Fruit fly (Drosophila melanogaster) whole organism, embryonic: Measurements from ENCODE around the gene Gr98c.
A peak's percentile ranks its signal among the peaks of the same experiment; 100 is the strongest.

ENCODE experiments used
- ATbp ChIP-seq: fragments of 200-800 bp; sonication (Bioruptor generic); optimal IDR thresholded peaks from 2 replicates; lab custom pipeline; 2017; ENCODE audit warnings: missing biosample characterization, mild to moderate bottlenecking, missing genetic modification characterization, missing genetic modification reagents
- Ada2b ChIP-seq: fragments of 200-800 bp; sonication (Bioruptor generic); IDR thresholded peaks from 2 replicates; pipeline ENCODE4 v1.3.6; 2022; ENCODE audit warnings: missing biosample characterization, missing genetic modification characterization
- Adf1 ChIP-seq: fragments of 200-800 bp; sonication (Bioruptor generic); IDR thresholded peaks from 2 replicates; pipeline ENCODE4 v1.3.6; 2022; ENCODE audit warnings: missing biosample characterization, missing genetic modification characterization
- Atf6 ChIP-seq: fragments of 200-800 bp; sonication (Bioruptor generic); IDR thresholded peaks from 2 replicates; pipeline ENCODE4 v1.3.6; 2022; ENCODE audit warnings: missing biosample characterization, missing genetic modification characterization
- Awh ChIP-seq: fragments of 200-800 bp; sonication (Bioruptor generic); IDR thresholded peaks from 2 replicates; pipeline ENCODE4, ENCODE4 v1.3.6; 2022; ENCODE audit warnings: missing biosample characterization, missing genetic modification characterization
- CG10274 ChIP-seq: fragments of 200-800 bp; sonication (Bioruptor generic); optimal IDR thresholded peaks from 3 replicates; lab custom pipeline; 2017; ENCODE audit warnings: missing biosample characterization, mild to moderate bottlenecking, missing genetic modification characterization
- CG10979 ChIP-seq: fragments of 200-800 bp; sonication (Bioruptor generic); optimal IDR thresholded peaks from 2 replicates; lab custom pipeline; 2018; ENCODE audit warnings: missing biosample characterization, mild to moderate bottlenecking, missing genetic modification characterization, moderate library complexity
- CG14441 ChIP-seq: fragments of 200-800 bp; sonication (Bioruptor generic); IDR thresholded peaks from 2 replicates; pipeline ENCODE4 v1.3.6; 2022; ENCODE audit warnings: missing biosample characterization, missing genetic modification characterization
- CG15601 ChIP-seq: fragments of 200-800 bp; sonication (Bioruptor generic); optimal IDR thresholded peaks from 3 replicates; lab custom pipeline; 2019; ENCODE audit warnings: missing biosample characterization, mild to moderate bottlenecking, missing genetic modification characterization, moderate library complexity
- CG1602 ChIP-seq: fragments of 200-800 bp; sonication (Bioruptor generic); optimal IDR thresholded peaks from 3 replicates; lab custom pipeline; 2016; ENCODE audit warnings: missing biosample characterization, missing genetic modification characterization
- CG18262 ChIP-seq: fragments of 200-800 bp; optimal IDR thresholded peaks from 3 replicates; lab custom pipeline; 2019; ENCODE audit warnings: missing biosample characterization, mild to moderate bottlenecking, missing genetic modification characterization, moderate library complexity
- CG31224 ChIP-seq: fragments of 200-800 bp; sonication (Bioruptor generic); IDR thresholded peaks from 2 replicates; pipeline ENCODE4 v1.3.6; 2022; ENCODE audit warnings: missing biosample characterization, missing genetic modification characterization
- CG3163 ChIP-seq: fragments of 200-800 bp; sonication (Bioruptor generic); optimal IDR thresholded peaks from 3 replicates; lab custom pipeline; 2016; ENCODE audit warnings: missing biosample characterization, missing genetic modification characterization
- CG3726 ChIP-seq: fragments of 200-800 bp; sonication (Bioruptor generic); IDR thresholded peaks from 3 replicates; pipeline ENCODE4, ENCODE4 v1.3.6; 2022; ENCODE audit warnings: missing biosample characterization, missing genetic modification characterization
- CG4360 ChIP-seq: fragments of 200-800 bp; sonication (Bioruptor generic); IDR thresholded peaks from 2 replicates; pipeline ENCODE4 v1.3.6; 2022; ENCODE audit warnings: missing biosample characterization, missing genetic modification characterization
- CG4404 ChIP-seq: fragments of 200-800 bp; sonication (Bioruptor generic); IDR thresholded peaks from 2 replicates; pipeline ENCODE4 v1.3.6; 2022; ENCODE audit warnings: missing biosample characterization, missing genetic modification characterization
- CG4730 ChIP-seq: fragments of 200-800 bp; sonication (Bioruptor generic); IDR thresholded peaks from 2 replicates; pipeline ENCODE4 v1.3.6; 2022; ENCODE audit warnings: missing biosample characterization, missing genetic modification characterization
- CG4820 ChIP-seq: fragments of 200-800 bp; sonication (Bioruptor generic); optimal IDR thresholded peaks from 3 replicates; lab custom pipeline; 2016; ENCODE audit warnings: missing biosample characterization, missing genetic modification characterization
- CG6272 ChIP-seq: fragments of 200-800 bp; sonication (Bioruptor generic); IDR thresholded peaks from 2 replicates; pipeline ENCODE4 v1.3.6; 2022; ENCODE audit warnings: missing biosample characterization, missing genetic modification characterization
- CG7372 ChIP-seq: fragments of 200-800 bp; sonication (Bioruptor generic); IDR thresholded peaks from 2 replicates; pipeline ENCODE4 v1.3.6; 2022; ENCODE audit warnings: missing biosample characterization, missing genetic modification characterization
- CoRest ChIP-seq: fragments of 200-800 bp; sonication (Bioruptor generic); optimal IDR thresholded peaks from 3 replicates; lab custom pipeline; 2018; ENCODE audit warnings: missing biosample characterization, mild to moderate bottlenecking, missing genetic modification characterization, moderate library complexity
- D ChIP-seq, 2 experiments: fragments of 200-800 bp in 1 of 2; fragments of >200 bp in 1 of 2; sonication (Bioruptor generic) in 1 of 2; optimal IDR thresholded peaks; 2 replicates in 1 of 2; 3 replicates in 1 of 2; lab custom pipeline; 2017; ENCODE audit warnings: mild to moderate bottlenecking in 1 of 2, missing biosample characterization in 1 of 2, missing genetic modification characterization in 1 of 2, missing genetic modification reagents in 1 of 2
- E2f2 ChIP-seq: fragments of 200-800 bp; sonication (Bioruptor generic); IDR thresholded peaks from 2 replicates; pipeline ENCODE4 v1.3.6; 2022; ENCODE audit warnings: missing biosample characterization, missing genetic modification characterization
- Fer2 ChIP-seq: fragments of 200-800 bp; sonication (Bioruptor generic); optimal IDR thresholded peaks from 2 replicates; lab custom pipeline; 2018; ENCODE audit warnings: missing biosample characterization, mild to moderate bottlenecking, missing genetic modification characterization, moderate library complexity
- Hand ChIP-seq: fragments of 200-800 bp; sonication (Bioruptor generic); optimal IDR thresholded peaks from 2 replicates; lab custom pipeline; 2017; ENCODE audit warnings: mild to moderate bottlenecking, missing biosample characterization, missing genetic modification reagents, missing genetic modification characterization
- Hmx ChIP-seq: fragments of 200-800 bp; sonication (Bioruptor generic); optimal IDR thresholded peaks from 2 replicates; lab custom pipeline; 2016; ENCODE audit warnings: missing biosample characterization, missing genetic modification characterization
- Lhr ChIP-seq: fragments of 200-800 bp; sonication (Bioruptor generic); optimal IDR thresholded peaks from 3 replicates; lab custom pipeline; 2017; ENCODE audit warnings: mild to moderate bottlenecking, missing biosample characterization, missing genetic modification reagents, missing genetic modification characterization
- Myb ChIP-seq: fragments of 200-800 bp; sonication (Bioruptor generic); optimal IDR thresholded peaks from 2 replicates; lab custom pipeline; 2016; ENCODE audit warnings: missing biosample characterization, missing genetic modification characterization
- PHDP ChIP-seq: fragments of 200-800 bp; sonication (Bioruptor generic); optimal IDR thresholded peaks from 3 replicates; lab custom pipeline; 2018; ENCODE audit warnings: missing biosample characterization, mild to moderate bottlenecking, missing genetic modification characterization, moderate library complexity
- Rfx ChIP-seq: fragments of 200-800 bp; sonication (Bioruptor generic); IDR thresholded peaks from 2 replicates; pipeline ENCODE4 v1.3.6; 2022; ENCODE audit warnings: missing biosample characterization, missing genetic modification characterization
- Sox100B ChIP-seq: fragments of 200-800 bp; sonication (Bioruptor generic); optimal IDR thresholded peaks from 3 replicates; lab custom pipeline; 2018; ENCODE audit warnings: missing biosample characterization, mild to moderate bottlenecking, missing genetic modification characterization
- Stat92E ChIP-seq, 3 experiments: fragments of >200 bp in 2 of 3; fragments of 200-800 bp in 1 of 3; sonication (Bioruptor generic) in 1 of 3; optimal IDR thresholded peaks; 2 replicates each; lab custom pipeline; 2017 to 2019; ENCODE audit warnings: missing biosample characterization in 3 of 3, missing genetic modification characterization in 3 of 3, mild to moderate bottlenecking in 1 of 3, moderate library complexity in 1 of 3
- Xrp1 ChIP-seq: fragments of 200-800 bp; sonication (Bioruptor generic); IDR thresholded peaks from 2 replicates; pipeline ENCODE4 v1.3.6; 2022; ENCODE audit warnings: missing biosample characterization, missing genetic modification characterization
- amos ChIP-seq: fragments of 200-800 bp; sonication (Bioruptor generic); IDR thresholded peaks from 2 replicates; pipeline ENCODE4 v1.3.6; 2022; ENCODE audit warnings: missing biosample characterization, missing genetic modification characterization; ENCODE audit not compliant: partially characterized antibody
- ap ChIP-seq: fragments of 200-800 bp; sonication (Bioruptor generic); IDR thresholded peaks from 2 replicates; pipeline ENCODE4 v1.3.6; 2022; ENCODE audit warnings: missing biosample characterization, missing genetic modification characterization
- ara ChIP-seq: fragments of 200-800 bp; sonication (Bioruptor generic); IDR thresholded peaks from 2 replicates; pipeline ENCODE4 v1.3.6; 2022; ENCODE audit warnings: missing biosample characterization, missing genetic modification characterization
- br ChIP-seq: fragments of >200 bp; optimal IDR thresholded peaks from 2 replicates; lab custom pipeline; 2017
- cas ChIP-seq: fragments of 200-800 bp; sonication (Bioruptor generic); IDR thresholded peaks from 2 replicates; pipeline ENCODE4 v1.3.6; 2022; ENCODE audit warnings: missing biosample characterization, missing genetic modification characterization
- chif ChIP-seq, 2 experiments: fragments of 200-800 bp; sonication (Bioruptor generic); optimal IDR thresholded peaks; 3 replicates each; lab custom pipeline; 2016; ENCODE audit warnings: missing biosample characterization in 2 of 2, missing genetic modification characterization in 2 of 2
- chn ChIP-seq: fragments of 200-800 bp; sonication (Bioruptor generic); optimal IDR thresholded peaks from 2 replicates; lab custom pipeline; 2016; ENCODE audit warnings: missing biosample characterization, missing genetic modification characterization
- corto ChIP-seq: fragments of 200-800 bp; sonication (Bioruptor generic); optimal IDR thresholded peaks from 2 replicates; lab custom pipeline; 2016; ENCODE audit warnings: missing biosample characterization, mild to moderate bottlenecking, missing genetic modification characterization, moderate library complexity
- dysf ChIP-seq: fragments of 200-800 bp; sonication (Bioruptor generic); IDR thresholded peaks from 3 replicates; pipeline ENCODE4 v1.3.6; 2022; ENCODE audit warnings: missing biosample characterization, missing genetic modification characterization
- fu2 ChIP-seq: fragments of 200-800 bp; sonication (Bioruptor generic); optimal IDR thresholded peaks from 2 replicates; lab custom pipeline; 2016; ENCODE audit warnings: missing biosample characterization, missing genetic modification characterization
- oc ChIP-seq: fragments of 200-800 bp; sonication (Bioruptor generic); optimal IDR thresholded peaks from 2 replicates; lab custom pipeline; 2018; ENCODE audit warnings: missing biosample characterization, mild to moderate bottlenecking, missing genetic modification characterization, moderate library complexity
- p53 ChIP-seq: fragments of 200-800 bp; sonication (Bioruptor generic); optimal IDR thresholded peaks from 2 replicates; lab custom pipeline; 2016; ENCODE audit warnings: missing biosample characterization, missing genetic modification characterization
- pb ChIP-seq: fragments of 200-800 bp; sonication (Bioruptor generic); optimal IDR thresholded peaks from 3 replicates; lab custom pipeline; 2016; ENCODE audit warnings: missing biosample characterization, missing genetic modification characterization
- slou ChIP-seq: fragments of 200-800 bp; sonication (Bioruptor generic); optimal IDR thresholded peaks from 3 replicates; lab custom pipeline; 2016; ENCODE audit warnings: missing biosample characterization, missing genetic modification characterization
- sug ChIP-seq: fragments of 200-800 bp; optimal IDR thresholded peaks from 2 replicates; lab custom pipeline; 2019; ENCODE audit warnings: missing biosample characterization, mild to moderate bottlenecking, missing genetic modification characterization, moderate library complexity
- tio ChIP-seq: fragments of 200-800 bp; sonication (Bioruptor generic); optimal IDR thresholded peaks from 2 replicates; lab custom pipeline; 2017; ENCODE audit warnings: missing biosample characterization, missing genetic modification characterization, inconsistent platforms
- unc-4 ChIP-seq: fragments of 200-800 bp; sonication (Bioruptor generic); IDR thresholded peaks from 2 replicates; pipeline ENCODE4 v1.3.6; 2022; ENCODE audit warnings: missing biosample characterization, missing genetic modification characterization; ENCODE audit not compliant: partially characterized antibody
- zf30C ChIP-seq: fragments of 200-800 bp; sonication (Bioruptor generic); optimal IDR thresholded peaks from 3 replicates; lab custom pipeline; 2018; ENCODE audit warnings: missing biosample characterization, mild to moderate bottlenecking, missing genetic modification characterization

Gene Gr98c

DNA sequence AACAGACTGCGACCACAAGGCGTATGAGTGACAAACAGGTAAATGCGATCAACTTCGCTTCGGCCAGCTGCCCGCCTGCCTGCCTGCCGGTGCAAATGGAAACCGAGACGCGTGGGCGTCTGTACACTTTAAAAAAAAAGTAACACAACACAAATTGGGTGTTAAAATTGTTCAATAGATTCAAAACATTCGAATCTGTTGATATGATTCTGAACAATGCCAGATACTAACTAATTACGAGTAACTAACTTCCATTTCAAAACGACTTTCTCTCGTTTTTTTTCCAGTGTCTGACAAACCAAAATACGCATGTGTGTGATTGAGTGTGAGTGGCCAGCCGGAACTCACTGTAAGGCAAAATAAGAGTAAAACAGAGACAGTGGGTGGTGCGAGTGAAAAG, 25.5 kb downstream of the Gr98c start (continued):
- TF ChIP-seq chif (GFP tag; optimal IDR thresholded peaks at IDR 0.05; lab: Kevin White, UChicago) (peak; percentile 70 to 76), Xrp1 (peak; percentile 88), E2f2 (peak; percentile 59; the same call in 1 of the 2 replicates), dysf (GFP tag; lab: Robert Waterston, UW) (peak; percentile 96), amos (GFP tag; lab: Robert Waterston, UW) (no peak), tio (GFP tag; lab: Kevin White, UChicago) (peak; percentile 54), Adf1 (GFP tag; lab: Robert Waterston, UW) (peak; percentile 36; the same call in 1 of the 2 replicates), CG3726 (GFP tag; lab: Robert Waterston, UW) (peak; percentile 71; the same call in 1 of the 3 replicates), br (lab: Kevin White, UChicago) (no peak), pb (GFP tag; lab: Kevin White, UChicago) (peak; percentile 90), ap (peak; percentile 81), CG18262 (tag; lab: Kevin White, UChicago) (peak; percentile 78), CG6272 (peak; percentile 65; the same call in 1 of the 2 replicates), Lhr (GFP tag; lab: Kevin White, UChicago) (no peak), sug (tag; lab: Kevin White, UChicago) (peak; percentile 83), ATbp (GFP tag; lab: Kevin White, UChicago) (peak; percentile 72), cas (GFP tag; lab: Robert Waterston, UW) (peak; percentile 64), Myb (peak; percentile 62), Hmx (GFP tag; lab: Kevin White, UChicago) (peak; percentile 60), Atf6 (GFP tag; lab: Robert Waterston, UW) (peak; percentile 94), CG4820 (GFP tag; lab: Kevin White, UChicago) (peak; percentile 86), Sox100B (peak; percentile 85), Rfx (GFP tag; lab: Robert Waterston, UW) (peak; percentile 96), zf30C (GFP tag; lab: Kevin White, UChicago) (no peak), Awh (GFP tag; lab: Robert Waterston, UW) (peak; percentile 90), CG1602 (peak; percentile 46), oc (tag; lab: Kevin White, UChicago) (no peak), CG7372 (GFP tag; lab: Robert Waterston, UW) (peak; percentile 93), Hand (GFP tag; lab: Kevin White, UChicago) (peak; percentile 57), ara (peak; percentile 81), PHDP (tag; lab: Kevin White, UChicago) (peak; percentile 78), slou (GFP tag; lab: Kevin White, UChicago) (peak; percentile 73), fu2 (GFP tag; lab: Kevin White, UChicago) (peak; percentile 75), D (optimal IDR thresholded peaks at IDR 0.05; lab: Kevin White, UChicago) (no peak), D (GFP tag; optimal IDR thresholded peaks at IDR 0.05; lab: Kevin White, UChicago) (peak; percentile 68), p53 (peak; percentile 64), Ada2b (GFP tag; lab: Robert Waterston, UW) (peak; percentile 96), chn (GFP tag; lab: Kevin White, UChicago) (peak; percentile 64), CG4404 (GFP tag; lab: Robert Waterston, UW) (peak; percentile 61), unc-4 (GFP tag; lab: Robert Waterston, UW) (no peak), Stat92E (GFP tag; optimal IDR thresholded peaks at IDR 0.05; lab: Kevin White, UChicago) (no peak), CG14441 (GFP tag; lab: Robert Waterston, UW) (peak; percentile 89), CG10274 (GFP tag; lab: Kevin White, UChicago) (peak; percentile 79), CG10979 (tag; lab: Kevin White, UChicago) (peak; percentile 77), CoRest (no peak), CG3163 (GFP tag; lab: Kevin White, UChicago) (peak; percentile 53), CG31224 (GFP tag; lab: Robert Waterston, UW) (peak; percentile 76), corto (GFP tag; lab: Kevin White, UChicago) (peak; percentile 49), Fer2 (tag; lab: Kevin White, UChicago) (peak; percentile 76), CG4730 (GFP tag; lab: Robert Waterston, UW) (peak; percentile 87), CG15601 (no peak), CG4360 (GFP tag; lab: Robert Waterston, UW) (peak; percentile 61)
